Fruit fly (Drosophila melanogaster) whole organism, embryonic: ENCODE data around the gene CG3764.
A peak's percentile ranks its signal among the peaks of the same experiment; 100 is the strongest.

Experiments
- ATbp ChIP-seq: fragments of 200-800 bp; sonication (Bioruptor generic); optimal IDR thresholded peaks from 2 replicates; lab custom pipeline; 2017; ENCODE audit warnings: missing biosample characterization, mild to moderate bottlenecking, missing genetic modification characterization, missing genetic modification reagents
- CG10267 ChIP-seq: fragments of 200-800 bp; sonication (Bioruptor generic); optimal IDR thresholded peaks from 2 replicates; lab custom pipeline; 2018; ENCODE audit warnings: missing biosample characterization, mild to moderate bottlenecking, missing genetic modification characterization, moderate library complexity
- CG15011 ChIP-seq: fragments of 200-800 bp; sonication (Bioruptor generic); optimal IDR thresholded peaks from 3 replicates; lab custom pipeline; 2018; ENCODE audit warnings: missing biosample characterization, mild to moderate bottlenecking, missing genetic modification characterization
- CG16863 ChIP-seq: fragments of 200-800 bp; sonication (Bioruptor generic); optimal IDR thresholded peaks from 3 replicates; lab custom pipeline; 2016; ENCODE audit warnings: missing biosample characterization, missing genetic modification characterization
- CG17568 ChIP-seq: fragments of 200-800 bp; sonication (Bioruptor generic); optimal IDR thresholded peaks from 2 replicates; lab custom pipeline; 2018; ENCODE audit warnings: missing biosample characterization, mild to moderate bottlenecking, missing genetic modification characterization, moderate library complexity
- CG17802 ChIP-seq: fragments of 200-800 bp; sonication (Bioruptor generic); optimal IDR thresholded peaks from 2 replicates; lab custom pipeline; 2018; ENCODE audit warnings: missing biosample characterization, mild to moderate bottlenecking, missing genetic modification characterization, moderate library complexity
- CG2678 ChIP-seq: fragments of 200-800 bp; sonication (Bioruptor generic); optimal IDR thresholded peaks from 3 replicates; lab custom pipeline; 2019; ENCODE audit warnings: missing biosample characterization, mild to moderate bottlenecking, missing genetic modification characterization, moderate library complexity
- CG33213 ChIP-seq: fragments of 200-800 bp; sonication (Bioruptor generic); optimal IDR thresholded peaks from 3 replicates; lab custom pipeline; 2016; ENCODE audit warnings: missing biosample characterization, missing genetic modification characterization
- CG34224 ChIP-seq: fragments of 200-800 bp; sonication (Bioruptor generic); IDR thresholded peaks from 3 replicates; pipeline ENCODE4 v1.3.6; 2022; ENCODE audit warnings: missing biosample characterization, missing genetic modification characterization; ENCODE audit not compliant: partially characterized antibody
- CG34422 ChIP-seq: fragments of 200-800 bp; sonication (Bioruptor generic); IDR thresholded peaks from 3 replicates; pipeline ENCODE4 v1.3.6; 2022; ENCODE audit warnings: missing biosample characterization, missing genetic modification characterization
- CG3726 ChIP-seq: fragments of 200-800 bp; sonication (Bioruptor generic); IDR thresholded peaks from 3 replicates; pipeline ENCODE4, ENCODE4 v1.3.6; 2022; ENCODE audit warnings: missing biosample characterization, missing genetic modification characterization
- CG42726 ChIP-seq: fragments of 200-800 bp; sonication (Bioruptor generic); IDR thresholded peaks from 2 replicates; pipeline ENCODE4 v1.3.6; 2022; ENCODE audit warnings: missing biosample characterization, missing genetic modification characterization; ENCODE audit not compliant: partially characterized antibody
- CG4424 ChIP-seq: fragments of 200-800 bp; sonication (Bioruptor generic); optimal IDR thresholded peaks from 3 replicates; lab custom pipeline; 2016; ENCODE audit warnings: missing biosample characterization, missing genetic modification characterization
- CG5245 ChIP-seq: fragments of 200-800 bp; sonication (Bioruptor generic); optimal IDR thresholded peaks from 3 replicates; lab custom pipeline; 2016; ENCODE audit warnings: missing biosample characterization, missing genetic modification characterization
- CG5953 ChIP-seq: fragments of 200-800 bp; sonication (Bioruptor generic); IDR thresholded peaks from 2 replicates; pipeline ENCODE4 v1.3.6; 2022; ENCODE audit warnings: missing biosample characterization, missing genetic modification characterization
- CG6272 ChIP-seq: fragments of 200-800 bp; sonication (Bioruptor generic); IDR thresholded peaks from 2 replicates; pipeline ENCODE4 v1.3.6; 2022; ENCODE audit warnings: missing biosample characterization, missing genetic modification characterization
- CG6813 ChIP-seq: fragments of 200-800 bp; sonication (Bioruptor generic); optimal IDR thresholded peaks from 2 replicates; lab custom pipeline; 2017; ENCODE audit warnings: missing biosample characterization, missing genetic modification characterization, mild to moderate bottlenecking, moderate library complexity, missing genetic modification reagents
- CG7357 ChIP-seq: fragments of 200-800 bp; sonication (Bioruptor generic); IDR thresholded peaks from 3 replicates; pipeline ENCODE4 v1.3.6; 2022; ENCODE audit warnings: missing biosample characterization, missing genetic modification characterization
- CG9437 ChIP-seq: fragments of 200-800 bp; sonication (Bioruptor generic); optimal IDR thresholded peaks from 2 replicates; lab custom pipeline; 2018; ENCODE audit warnings: missing biosample characterization, mild to moderate bottlenecking, missing genetic modification characterization
- CG9817 ChIP-seq: fragments of 200-800 bp; sonication (Bioruptor generic); optimal IDR thresholded peaks from 2 replicates; lab custom pipeline; 2018; ENCODE audit warnings: missing biosample characterization, mild to moderate bottlenecking, missing genetic modification characterization, moderate library complexity
- CG9876 ChIP-seq: fragments of 200-800 bp; sonication (Bioruptor generic); optimal IDR thresholded peaks from 2 replicates; lab custom pipeline; 2016; ENCODE audit warnings: missing biosample characterization, missing genetic modification characterization
- Dp ChIP-seq: fragments of 200-800 bp; sonication (Bioruptor generic); optimal IDR thresholded peaks from 2 replicates; lab custom pipeline; 2018; ENCODE audit warnings: missing biosample characterization, mild to moderate bottlenecking, missing genetic modification characterization, moderate library complexity
- Dref ChIP-seq: fragments of 200-800 bp; sonication (Bioruptor generic); IDR thresholded peaks from 2 replicates; pipeline ENCODE4 v1.3.6; 2022; ENCODE audit warnings: missing biosample characterization, missing genetic modification characterization
- HLH4C ChIP-seq: fragments of 200-800 bp; sonication (Bioruptor generic); IDR thresholded peaks from 3 replicates; pipeline ENCODE4 v1.3.6; 2022; ENCODE audit warnings: missing biosample characterization, missing genetic modification characterization; ENCODE audit not compliant: partially characterized antibody
- Hsf ChIP-seq: fragments of 200-800 bp; sonication (Bioruptor generic); optimal IDR thresholded peaks from 3 replicates; lab custom pipeline; 2016; ENCODE audit warnings: missing biosample characterization, missing genetic modification characterization
- NfI ChIP-seq: fragments of 200-800 bp; sonication (Bioruptor generic); optimal IDR thresholded peaks from 3 replicates; lab custom pipeline; 2018; ENCODE audit warnings: missing biosample characterization, mild to moderate bottlenecking, missing genetic modification characterization, moderate library complexity
- Oaz ChIP-seq: fragments of 200-800 bp; sonication (Bioruptor generic); IDR thresholded peaks from 2 replicates; pipeline ENCODE4 v1.3.6; 2022; ENCODE audit warnings: missing biosample characterization, missing genetic modification characterization
- Pdp1 ChIP-seq, 2 experiments: fragments of 200-800 bp; sonication (Bioruptor generic); optimal IDR thresholded peaks; 3 replicates each; lab custom pipeline; 2016; ENCODE audit warnings: missing biosample characterization in 2 of 2, missing genetic modification characterization in 2 of 2, mild to moderate bottlenecking in 1 of 2, moderate library complexity in 1 of 2
- Sox100B ChIP-seq: fragments of 200-800 bp; sonication (Bioruptor generic); optimal IDR thresholded peaks from 3 replicates; lab custom pipeline; 2018; ENCODE audit warnings: missing biosample characterization, mild to moderate bottlenecking, missing genetic modification characterization
- Ssrp ChIP-seq: fragments of 200-800 bp; sonication (Bioruptor generic); optimal IDR thresholded peaks from 2 replicates; lab custom pipeline; 2018; ENCODE audit warnings: missing biosample characterization, mild to moderate bottlenecking, missing genetic modification characterization, moderate library complexity
- chinmo ChIP-seq: fragments of 200-800 bp; sonication (Bioruptor generic); IDR thresholded peaks from 4 replicates; pipeline ENCODE4 v1.3.6; 2022; ENCODE audit warnings: missing biosample characterization, missing genetic modification characterization; ENCODE audit not compliant: partially characterized antibody
- eve ChIP-seq, 2 experiments: fragments of >200 bp; optimal IDR thresholded peaks; 2 replicates each; lab custom pipeline; 2017; ENCODE audit warnings: missing biosample characterization in 2 of 2, missing genetic modification characterization in 2 of 2
- fd3F ChIP-seq: fragments of 200-800 bp; sonication (Bioruptor generic); optimal IDR thresholded peaks from 2 replicates; lab custom pipeline; 2018; ENCODE audit warnings: missing biosample characterization, mild to moderate bottlenecking, missing genetic modification characterization, moderate library complexity
- gem ChIP-seq: fragments of 200-800 bp; sonication (Bioruptor generic); optimal IDR thresholded peaks from 2 replicates; lab custom pipeline; 2019; ENCODE audit warnings: missing biosample characterization, mild to moderate bottlenecking, missing genetic modification characterization, moderate library complexity
- gsb ChIP-seq: fragments of 200-800 bp; sonication (Bioruptor generic); IDR thresholded peaks from 2 replicates; pipeline ENCODE4 v1.3.6; 2022; ENCODE audit warnings: missing biosample characterization, missing genetic modification characterization
- gsb-n ChIP-seq: fragments of 200-800 bp; sonication (Bioruptor generic); optimal IDR thresholded peaks from 3 replicates; lab custom pipeline; 2018; ENCODE audit warnings: missing biosample characterization, mild to moderate bottlenecking, missing genetic modification characterization
- hkb ChIP-seq, 2 experiments: fragments of 200-800 bp in 1 of 2; fragments of >200 bp in 1 of 2; sonication (Bioruptor generic) in 1 of 2; IDR thresholded peaks in 1 of 2; optimal IDR thresholded peaks in 1 of 2; 2 replicates each; pipeline versions ENCODE4 v1.3.6 to Lab custom; 2017 to 2022; ENCODE audit warnings: missing biosample characterization in 1 of 2, missing genetic modification characterization in 1 of 2
- hth ChIP-seq: fragments of >200 bp; optimal IDR thresholded peaks from 2 replicates; lab custom pipeline; 2017; ENCODE audit warnings: inconsistent platforms
- nmo ChIP-seq: fragments of 200-800 bp; sonication (Bioruptor generic); optimal IDR thresholded peaks from 2 replicates; lab custom pipeline; 2018; ENCODE audit warnings: missing biosample characterization, mild to moderate bottlenecking, missing genetic modification characterization, moderate library complexity
- pb ChIP-seq: fragments of 200-800 bp; sonication (Bioruptor generic); optimal IDR thresholded peaks from 3 replicates; lab custom pipeline; 2016; ENCODE audit warnings: missing biosample characterization, missing genetic modification characterization
- run ChIP-seq: fragments of 200-800 bp; sonication (Bioruptor generic); optimal IDR thresholded peaks from 3 replicates; lab custom pipeline; 2018; ENCODE audit warnings: missing biosample characterization, mild to moderate bottlenecking, missing genetic modification characterization
- tin ChIP-seq: fragments of 200-800 bp; sonication (Bioruptor generic); optimal IDR thresholded peaks from 3 replicates; lab custom pipeline; 2016; ENCODE audit warnings: missing biosample characterization, missing genetic modification characterization
- trem ChIP-seq: fragments of 200-800 bp; optimal IDR thresholded peaks from 3 replicates; lab custom pipeline; 2019; ENCODE audit warnings: missing biosample characterization, mild to moderate bottlenecking, missing genetic modification characterization, moderate library complexity
- unc-4 ChIP-seq: fragments of 200-800 bp; sonication (Bioruptor generic); IDR thresholded peaks from 2 replicates; pipeline ENCODE4 v1.3.6; 2022; ENCODE audit warnings: missing biosample characterization, missing genetic modification characterization; ENCODE audit not compliant: partially characterized antibody
- vvl ChIP-seq: fragments of 200-800 bp; sonication (Bioruptor generic); IDR thresholded peaks from 2 replicates; pipeline ENCODE4 v1.3.6; 2022; ENCODE audit warnings: missing biosample characterization, missing genetic modification characterization
- yki ChIP-seq: fragments of >200 bp; optimal IDR thresholded peaks from 3 replicates; lab custom pipeline; 2018
- zen2 ChIP-seq: fragments of 200-800 bp; sonication (Bioruptor generic); IDR thresholded peaks from 3 replicates; pipeline ENCODE4 v1.3.6; 2022; ENCODE audit warnings: missing biosample characterization, missing genetic modification characterization; ENCODE audit not compliant: partially characterized antibody

CG3764 gene

dm6 chr3L:17009715-17010491 is 2.5 kb downstream of the CG3764 start (continued):
- TF ChIP-seq CG34422 (GFP tag; lab: Robert Waterston, UW) (peak; percentile 71; the same call in 1 of the 3 replicates), hkb (optimal IDR thresholded peaks at IDR 0.05; lab: Kevin White, UChicago) (no peak), hkb (GFP tag; IDR thresholded peaks at IDR 0.05; lab: Robert Waterston, UW) (0 out of 2 replicates have a peak, but pooled peaks have one; percentile 31), CG42726 (GFP tag; lab: Robert Waterston, UW) (peak; percentile 67; the same call in 1 of the 2 replicates), gem (tag; lab: Kevin White, UChicago) (peak; percentile 61), CG3726 (no peak), eve (GFP tag; optimal IDR thresholded peaks at IDR 0.05; lab: Kevin White, UChicago) (no peak), nmo (GFP tag; lab: Kevin White, UChicago) (peak; percentile 26), hth (no peak), HLH4C (GFP tag; lab: Robert Waterston, UW) (no peak), Dref (GFP tag; lab: Robert Waterston, UW) (0 out of 2 replicates have a peak, but pooled peaks have one; percentile 24), CG9437 (GFP tag; lab: Kevin White, UChicago) (no peak), Hsf (GFP tag; lab: Kevin White, UChicago) (peak; percentile 0), trem (no peak), CG2678 (tag; lab: Kevin White, UChicago) (peak; percentile 39), gsb-n (no peak), yki (lab: Kevin White, UChicago) (no peak), fd3F (no peak), vvl (GFP tag; lab: Robert Waterston, UW) (peak; percentile 76; the same call in 1 of the 2 replicates), CG16863 (GFP tag; lab: Kevin White, UChicago) (no peak), Ssrp (tag; lab: Kevin White, UChicago) (peak; percentile 52), Pdp1 (GFP tag; optimal IDR thresholded peaks at IDR 0.05; lab: Kevin White, UChicago) (peak; percentile 36 to 98), CG17802 (tag; lab: Kevin White, UChicago) (no peak), chinmo (GFP tag; lab: Robert Waterston, UW) (peak; percentile 100), gsb (GFP tag; lab: Robert Waterston, UW) (0 out of 2 replicates have a peak, but pooled peaks have one; percentile 33), zen2 (GFP tag; lab: Robert Waterston, UW) (0 out of 3 replicates have a peak, but pooled peaks have one; percentile 28), run (tag; lab: Kevin White, UChicago) (peak; percentile 32), CG6813 (peak; percentile 17), ATbp (peak; percentile 58), unc-4 (peak; percentile 40; the same call in 1 of the 2 replicates), Oaz (GFP tag; lab: Robert Waterston, UW) (no peak), CG10267 (tag; lab: Kevin White, UChicago) (no peak), CG34224 (GFP tag; lab: Robert Waterston, UW) (peak; percentile 51; the same call in 1 of the 3 replicates), Sox100B (GFP tag; lab: Kevin White, UChicago) (peak; percentile 41), tin (GFP tag; lab: Kevin White, UChicago) (no peak), CG5953 (0 out of 2 replicates have a peak, but pooled peaks have one; percentile 10), CG15011 (no peak), CG9876 (GFP tag; lab: Kevin White, UChicago) (no peak), CG9817 (tag; lab: Kevin White, UChicago) (peak; percentile 22), CG6272 (GFP tag; lab: Robert Waterston, UW) (no peak), CG5245 (GFP tag; lab: Kevin White, UChicago) (no peak), NfI (peak; percentile 27), pb (peak; percentile 56), CG7357 (GFP tag; lab: Robert Waterston, UW) (no peak), CG17568 (GFP tag; lab: Kevin White, UChicago) (peak; percentile 52), Dp (GFP tag; lab: Kevin White, UChicago) (peak; percentile 15), CG4424 (peak; percentile 34), CG33213 (no peak)
